Fruit fly (Drosophila melanogaster): ENCODE data around the gene CG13606.

Gene CG13606

DNA sequence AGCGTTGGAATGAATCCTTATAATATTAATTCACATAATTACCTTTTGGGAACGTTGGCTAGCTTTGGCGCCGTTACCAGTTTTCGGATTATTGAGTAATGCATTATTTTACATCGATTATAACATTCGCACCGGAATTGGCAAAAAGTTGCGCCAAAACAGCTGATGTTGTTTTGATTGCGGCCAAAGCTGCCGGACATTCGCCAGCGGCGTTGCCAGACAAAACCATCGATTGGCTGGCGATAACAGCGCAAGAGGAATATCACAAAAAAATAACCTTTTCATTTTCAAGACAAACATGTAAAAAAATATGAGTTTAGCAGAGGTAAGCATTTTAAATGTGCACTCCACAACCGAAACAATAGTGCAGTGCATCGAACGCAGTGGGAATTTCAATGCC is 42.3 kb upstream of the CG13606 start, which contains the start of the genes GatB and Tsc1 (continued):
- TF ChIP-seq CG11247 (GFP tag; IDR thresholded peaks at IDR 0.05) (no peak), D19B (GFP tag; optimal IDR thresholded peaks at IDR 0.05) (no peak), Spps (tag; optimal IDR thresholded peaks at IDR 0.05) (no peak), klu (GFP tag; IDR thresholded peaks at IDR 0.05) (no peak), org-1 (GFP tag; optimal IDR thresholded peaks at IDR 0.05) (no peak), CG7745 (tag; optimal IDR thresholded peaks at IDR 0.05) (no peak), CG14441 (GFP tag; IDR thresholded peaks at IDR 0.05) (no peak), fru (optimal IDR thresholded peaks at IDR 0.05) (no peak), ato (GFP tag; IDR thresholded peaks at IDR 0.05; ENCODE audit: partially characterized antibody) (no peak), nau (GFP tag; optimal IDR thresholded peaks at IDR 0.05) (no peak), hbn (GFP tag; IDR thresholded peaks at IDR 0.05; ENCODE audit: partially characterized antibody) (peak; percentile 38; the same call in 1 of the 2 replicates), pzg (GFP tag; optimal IDR thresholded peaks at IDR 0.05) (peak; percentile 74), CG17361 (GFP tag; IDR thresholded peaks at IDR 0.05) (no peak), hb (GFP tag; IDR thresholded peaks at IDR 0.05; ENCODE audit: partially characterized antibody) (no peak), NC2β (GFP tag; optimal IDR thresholded peaks at IDR 0.05) (no peak), Aef1 (GFP tag; IDR thresholded peaks at IDR 0.05) (no peak), Fer3 (tag; optimal IDR thresholded peaks at IDR 0.05) (no peak), Dref (GFP tag; IDR thresholded peaks at IDR 0.05) (peak; percentile 61), Dfd (GFP tag; optimal IDR thresholded peaks at IDR 0.05) (no peak), grn (GFP tag; optimal IDR thresholded peaks at IDR 0.05) (peak; percentile 81), CoRest (tag; optimal IDR thresholded peaks at IDR 0.05) (no peak), gem (tag; optimal IDR thresholded peaks at IDR 0.05) (no peak), B-H2 (GFP tag; optimal IDR thresholded peaks at IDR 0.05) (no peak), CG8944 (GFP tag; optimal IDR thresholded peaks at IDR 0.05) (no peak), HLHmδ (GFP tag; optimal IDR thresholded peaks at IDR 0.05) (no peak), CG18619 (GFP tag; optimal IDR thresholded peaks at IDR 0.05) (no peak), Blimp-1 (GFP tag; optimal IDR thresholded peaks at IDR 0.05) (no peak), CG16863 (GFP tag; optimal IDR thresholded peaks at IDR 0.05) (no peak), CG17568 (GFP tag; optimal IDR thresholded peaks at IDR 0.05) (no peak), NC2α (GFP tag; optimal IDR thresholded peaks at IDR 0.05) (no peak), Nf-YA (GFP tag; IDR thresholded peaks at IDR 0.05) (no peak), Scr (GFP tag; IDR thresholded peaks at IDR 0.05; ENCODE audit: partially characterized antibody) (peak; percentile 37), CG17912 (GFP tag; optimal IDR thresholded peaks at IDR 0.05) (no peak), ind (GFP tag; optimal IDR thresholded peaks at IDR 0.05) (no peak), gcm (GFP tag; optimal IDR thresholded peaks at IDR 0.05) (no peak), CG4617 (GFP tag; optimal IDR thresholded peaks at IDR 0.05; ENCODE audit: borderline replicate concordance) (peak; percentile 75), MESR4 (GFP tag; optimal IDR thresholded peaks at IDR 0.05) (peak; percentile 56), CG2116 (GFP tag; optimal IDR thresholded peaks at IDR 0.05) (peak; percentile 45), knrl (GFP tag; IDR thresholded peaks at IDR 0.05; ENCODE audit: partially characterized antibody) (peak; percentile 38; the same call in 1 of the 3 replicates), CG10147 (GFP tag; optimal IDR thresholded peaks at IDR 0.05) (no peak), da (GFP tag; optimal IDR thresholded peaks at IDR 0.05) (no peak), prd (optimal IDR thresholded peaks at IDR 0.05) (no peak), prd (GFP tag; IDR thresholded peaks at IDR 0.05) (no peak), dan (GFP tag; IDR thresholded peaks at IDR 0.05) (no peak), Ets65A (GFP tag) (peak; percentile 43), CG4424 (GFP tag; optimal IDR thresholded peaks at IDR 0.05) (no peak), CG14860 (GFP tag; IDR thresholded peaks at IDR 0.05; ENCODE audit: partially characterized antibody) (no peak), Lim3 (GFP tag; IDR thresholded peaks at IDR 0.05) (no peak), bigmax (GFP tag; optimal IDR thresholded peaks at IDR 0.05) (peak; percentile 82), ci (GFP tag; IDR thresholded peaks at IDR 0.05) (no peak), CG2875 (GFP tag; optimal IDR thresholded peaks at IDR 0.05) (no peak), pita (GFP tag; optimal IDR thresholded peaks at IDR 0.05) (no peak)

Measured in whole organism, embryonic.